Fruit fly (Drosophila melanogaster) whole organism, larva: ENCODE results near the gene CG12883.

Experiments
- noc ChIP-seq: fragments of 200-800 bp; sonication (Bioruptor generic); optimal IDR thresholded peaks from 3 replicates; lab custom pipeline; 2019; ENCODE audit warnings: missing biosample characterization, mild to moderate bottlenecking, missing genetic modification characterization, moderate library complexity

Gene CG12883

dm6 chr3R:27679667-27680066, 576 bp downstream of the CG12883 start:
- no peak for TF ChIP-seq noc (tag; lab: Kevin White, UChicago)

DNA sequence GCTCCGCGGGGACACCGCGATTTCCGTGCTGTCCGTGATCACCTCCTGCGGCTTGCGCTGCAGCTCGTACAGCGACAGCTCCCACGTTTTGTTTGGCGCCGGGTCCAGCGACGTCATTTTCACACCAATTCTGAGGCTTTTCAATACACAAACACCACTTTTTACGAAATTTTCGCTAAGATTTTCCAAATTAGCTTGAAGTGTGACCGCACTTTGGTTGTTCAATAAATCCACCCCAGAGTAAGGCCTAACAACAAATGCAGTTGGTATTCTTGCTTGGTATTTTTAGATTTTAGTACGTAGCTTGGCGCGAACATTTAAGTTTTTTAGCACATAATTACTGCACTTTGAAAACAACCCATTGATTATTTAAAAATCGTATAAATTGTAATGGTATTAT, 2.7 kb downstream of the CG12883 start, which contains the start of gene Sce:
Gene Sce, minus strand, starts transcription at position 231 of the 400 bp plus-strand sequence.
- no peak for TF ChIP-seq noc (tag; lab: Kevin White, UChicago)

DNA sequence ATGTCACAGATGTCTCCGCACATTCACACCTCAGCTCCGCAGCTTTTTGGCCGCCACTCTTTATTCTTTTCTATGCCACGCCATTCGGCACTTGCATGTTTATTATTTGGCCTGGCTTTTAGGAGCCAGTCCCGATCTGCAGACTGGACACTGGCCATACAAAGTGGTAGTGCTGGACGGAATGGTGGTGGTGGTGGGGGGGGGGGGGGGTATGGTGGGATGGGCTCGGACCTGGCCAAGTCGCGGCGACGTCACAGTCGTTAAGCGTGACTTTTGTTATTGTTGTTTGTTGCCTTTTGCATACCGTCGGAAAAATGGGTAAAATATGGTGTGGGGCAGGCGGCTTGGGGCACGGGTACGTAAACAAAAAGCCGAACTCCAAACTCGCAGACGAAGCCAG, 6.0 kb downstream of the CG12883 start:
- no peak for TF ChIP-seq noc (tag; lab: Kevin White, UChicago)

- TF ChIP-seq noc (tag; lab: Kevin White, UChicago) = no peak
These were observed 6.5 kb downstream of the CG12883 start, which contains the start of gene CG12880 for dm6 chr3R:27685539-27686012. CG12880 (plus strand) TSS chr3R:27685962.

dm6 chr3R:27688034-27688433, 8.9 kb downstream of the CG12883 start, which contains the start of gene CG31055:
CG31055 (minus strand) TSS chr3R:27688134.
- no peak for TF ChIP-seq noc (tag; lab: Kevin White, UChicago)

DNA sequence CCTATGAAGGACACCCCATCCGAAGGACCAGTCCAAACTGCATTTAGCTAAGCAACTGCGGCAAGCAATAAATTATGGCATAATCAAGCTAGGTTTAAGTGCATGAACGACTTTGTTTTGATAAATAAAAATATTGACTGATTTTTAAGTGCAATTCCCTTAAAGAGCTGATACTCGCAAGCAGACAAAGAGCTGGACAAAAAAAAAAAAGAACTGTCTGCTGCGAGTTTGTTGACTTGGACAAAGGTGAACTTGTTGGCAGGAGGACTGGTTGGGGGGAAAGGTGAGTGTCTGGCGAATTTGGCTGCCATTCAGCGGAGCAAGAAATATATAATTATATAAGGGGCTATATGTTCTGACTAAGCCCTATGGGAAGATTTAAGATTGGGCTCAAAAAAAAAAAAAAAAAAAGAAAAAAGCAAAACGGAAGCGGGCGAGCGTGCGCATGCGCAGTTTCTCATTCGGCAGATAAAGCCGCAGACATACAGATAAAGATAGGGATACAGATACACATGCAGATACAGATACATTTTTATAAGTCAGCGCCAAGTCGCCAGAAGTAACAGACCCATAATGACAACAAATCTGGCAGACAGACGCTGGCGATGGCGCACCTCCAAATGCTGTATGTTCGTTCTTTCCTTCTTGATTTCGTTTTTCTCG, 13.7 kb downstream of the CG12883 start:
- TF ChIP-seq noc (tag; lab: Kevin White, UChicago) = no peak

DNA sequence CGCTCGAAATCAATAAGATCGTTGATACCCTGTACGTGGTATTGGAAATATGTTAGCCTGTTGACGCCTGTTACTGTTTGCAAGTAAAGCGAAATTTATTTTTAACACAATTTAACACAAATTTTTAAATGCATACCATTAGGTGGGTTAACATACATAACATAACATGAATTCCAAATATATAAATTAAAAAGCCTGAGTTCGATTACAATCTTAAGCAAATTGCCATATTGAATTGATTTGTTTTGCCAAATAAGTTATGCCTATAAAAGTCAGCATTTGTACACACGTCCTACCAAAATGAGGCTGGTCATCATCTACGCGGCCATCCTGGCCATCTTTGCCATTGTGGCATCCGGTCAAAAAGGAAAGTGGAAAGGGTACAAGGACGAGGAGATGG, 14.9 kb downstream of the CG12883 start, which contains the start of gene CG43319:
Gene CG43319, plus strand, starts transcription at position 301 of the 400 bp plus-strand sequence.
- TF ChIP-seq noc (tag; lab: Kevin White, UChicago) = no peak

dm6 chr3R:27694583-27694982, 15.5 kb downstream of the CG12883 start, which contains the start of gene Acp98AB:
Acp98AB (plus strand) TSS chr3R:27694883.
- TF ChIP-seq noc (tag; lab: Kevin White, UChicago) = no peak

DNA sequence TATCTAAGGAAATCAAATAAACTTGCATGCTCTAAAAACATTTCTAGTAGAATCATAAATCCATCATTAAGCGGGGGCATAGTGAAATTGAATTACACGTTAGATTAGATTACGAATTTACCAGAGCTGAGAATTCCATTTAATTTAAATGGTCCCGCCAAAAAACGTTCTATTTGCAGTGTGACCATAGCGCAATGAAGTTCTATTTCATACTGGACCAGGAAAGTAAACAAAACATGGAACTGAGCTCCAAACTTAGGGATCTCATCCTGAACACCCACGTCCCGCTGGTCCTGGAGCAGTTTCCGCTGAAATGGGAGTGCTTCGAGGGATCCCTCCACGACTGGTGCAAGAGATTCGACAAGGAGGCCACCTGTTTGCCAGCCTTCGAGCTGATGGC, 15.9 kb downstream of the CG12883 start, which contains the start of gene HSPBAP1:
Gene HSPBAP1, plus strand, starts transcription at position 217 of the 400 bp plus-strand sequence.
- TF ChIP-seq noc (tag; lab: Kevin White, UChicago) = no peak

DNA sequence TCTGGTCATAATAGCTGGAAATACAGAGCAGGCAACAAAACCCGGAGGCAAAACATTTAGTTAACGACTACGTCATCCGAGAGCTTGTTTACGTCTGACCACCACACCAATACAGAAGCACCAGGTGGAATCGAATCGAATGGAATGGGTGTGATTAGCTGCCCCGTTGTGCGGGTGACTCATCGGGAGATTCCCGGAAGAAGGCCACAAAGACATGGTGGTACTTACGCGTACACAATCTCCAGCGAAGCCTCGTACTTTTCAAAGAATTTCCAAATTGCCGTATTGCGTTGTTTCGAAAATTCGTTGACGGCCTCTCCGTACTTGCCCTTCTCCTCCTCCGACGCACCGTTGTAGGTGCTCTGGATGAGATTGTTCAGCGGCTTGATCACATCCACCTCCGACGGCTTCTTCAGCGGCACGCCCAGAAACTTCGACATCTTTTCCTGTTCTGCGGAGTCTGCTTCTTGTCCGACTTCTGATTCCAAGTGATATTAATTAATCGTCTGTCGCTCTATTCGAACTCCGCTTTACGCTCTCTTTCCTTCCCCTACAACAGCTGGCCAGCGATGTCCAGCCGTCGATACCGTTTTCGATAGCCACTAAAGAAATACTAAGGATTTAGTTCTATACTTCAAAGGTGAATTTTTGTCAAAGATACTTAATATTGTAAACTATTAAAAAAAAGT, 20.6 kb downstream of the CG12883 start, which contains the start of gene ALiX:
Gene ALiX, minus strand, starts transcription at position 571 of the 689 bp plus-strand sequence.
- no peak for TF ChIP-seq noc (tag; lab: Kevin White, UChicago)

DNA sequence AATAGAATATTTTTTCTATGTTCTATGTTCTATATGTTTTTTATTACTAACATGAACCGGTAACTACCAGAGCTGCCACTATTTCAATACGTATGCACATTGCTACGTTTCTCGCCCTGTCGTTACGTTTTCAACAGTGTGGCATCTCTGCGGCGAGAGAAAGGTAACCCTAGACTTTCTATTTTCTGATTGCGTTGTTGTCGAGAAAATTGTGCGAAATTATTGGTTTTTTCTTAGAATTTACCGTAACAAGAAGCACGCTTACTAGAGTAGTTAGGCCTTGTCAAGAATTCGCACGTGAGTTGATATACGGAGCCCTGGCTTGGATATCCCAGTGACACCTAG, 21.1 kb downstream of the CG12883 start, which contains the start of gene btz:
Gene btz, plus strand, starts transcription at position 133 of the 345 bp plus-strand sequence.
- no peak for TF ChIP-seq noc (tag; lab: Kevin White, UChicago)

DNA sequence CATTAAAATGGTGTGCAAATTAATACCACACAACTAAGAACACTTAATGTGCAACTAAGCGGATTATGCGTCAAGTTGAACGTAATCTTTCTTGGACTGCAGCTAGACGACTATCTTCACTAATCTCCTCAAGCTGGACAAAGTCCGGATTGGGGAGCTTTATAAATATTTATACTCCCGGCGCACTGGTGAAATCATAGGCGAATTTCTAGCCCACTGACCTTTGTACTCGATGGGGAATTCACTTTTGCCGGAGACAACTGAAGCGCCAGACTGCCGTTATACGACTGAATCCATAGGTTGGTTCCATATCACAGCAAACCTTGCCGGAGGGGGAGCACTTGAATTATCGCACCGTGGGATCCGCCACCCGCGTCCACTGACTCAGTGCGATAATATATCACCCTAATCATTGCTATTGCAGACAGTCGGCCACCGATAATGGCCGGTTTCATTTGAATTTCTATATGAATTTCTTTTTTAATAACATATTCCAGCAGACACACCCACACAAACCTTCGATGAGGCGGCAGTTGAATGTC, 27.0 kb downstream of the CG12883 start:
- no peak for TF ChIP-seq noc (tag; lab: Kevin White, UChicago)

DNA sequence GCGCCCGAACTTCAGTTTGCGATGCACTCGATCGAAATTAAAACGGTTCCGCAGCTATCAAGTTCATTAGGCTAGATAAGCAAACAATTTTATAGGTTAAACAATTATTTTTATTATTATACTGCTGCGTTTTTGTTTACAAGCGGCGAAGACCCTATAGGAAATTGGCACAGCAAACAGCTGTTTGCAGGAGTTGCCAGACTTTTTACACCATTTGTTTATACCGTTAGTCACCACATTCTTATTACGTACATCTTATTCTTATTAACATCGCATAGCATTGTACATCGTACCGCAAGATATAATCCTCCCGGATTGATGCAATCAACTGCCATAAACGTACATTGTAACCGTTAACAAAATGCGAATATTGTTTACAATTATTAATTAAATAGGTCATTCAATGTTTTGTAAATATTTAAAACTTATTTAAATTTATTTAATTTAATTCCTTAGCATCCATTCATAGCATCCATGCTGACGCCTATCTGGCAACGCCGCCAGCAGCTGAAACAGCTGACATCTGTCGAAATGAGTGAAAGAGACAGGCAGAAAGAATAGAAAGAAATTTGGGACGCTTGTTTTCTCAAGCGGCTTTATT, 27.6 kb downstream of the CG12883 start, which contains the start of the genes CROT and CG12877:
Gene CROT, minus strand, starts transcription at position 171 of the 601 bp plus-strand sequence.
Gene CG12877, plus strand, starts transcription at position 520 of the 601 bp plus-strand sequence.
- peak; percentile 73 for TF ChIP-seq noc (tag; lab: Kevin White, UChicago)
